Worm (Caenorhabditis elegans): ENCODE measurements around the gene egas-1.
A peak's percentile ranks its signal among the peaks of the same experiment; 100 is the strongest.

The egas-1 gene

DNA sequence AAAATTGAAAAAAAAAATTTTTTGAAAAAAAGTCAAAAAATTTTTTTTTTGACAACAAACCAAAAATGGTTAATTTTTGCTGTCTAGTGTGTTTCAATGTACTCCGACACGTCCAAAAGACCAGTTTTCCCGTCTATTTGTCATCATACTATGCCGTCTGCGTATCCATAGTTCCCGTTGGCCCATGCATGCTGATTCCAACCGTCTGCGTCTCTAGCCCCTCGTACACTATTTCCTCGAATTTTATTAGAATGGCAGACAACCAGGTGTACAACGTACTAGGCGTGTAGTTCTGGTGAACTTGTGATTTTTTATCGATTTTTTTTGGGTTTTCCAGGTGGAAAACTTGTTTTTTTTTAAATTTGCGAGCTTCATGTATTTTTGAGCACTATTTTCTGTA is 25.6 kb upstream of the egas-1 start (continued):
- peak; percentile 65 for TF ChIP-seq fkh-8 (tag; optimal IDR thresholded peaks at IDR 0.05)
- no peak for TF ChIP-seq ztf-11 (tag; optimal IDR thresholded peaks at IDR 0.05)
- peak; percentile 99 for TF ChIP-seq skn-1 (tag; optimal IDR thresholded peaks at IDR 0.05)
- peak; percentile 77 for TF ChIP-seq mep-1 (tag; optimal IDR thresholded peaks at IDR 0.05)
- TF ChIP-seq ceh-88 (GFP tag; IDR thresholded peaks at IDR 0.05): no peak
- TF ChIP-seq nhr-28 (tag; optimal IDR thresholded peaks at IDR 0.05): no peak
- no peak for TF ChIP-seq sox-4 (tag; optimal IDR thresholded peaks at IDR 0.05)
- TF ChIP-seq sptf-1 (tag; optimal IDR thresholded peaks at IDR 0.05): no peak
- peak; percentile 51 for TF ChIP-seq tbx-2 (tag; optimal IDR thresholded peaks at IDR 0.05)
- TF ChIP-seq efl-1 (optimal IDR thresholded peaks at IDR 0.05): peak; percentile 44 to 55
- peak in 1 of 2 experiments; percentile 9 for TF ChIP-seq efl-1 (GFP tag; optimal IDR thresholded peaks at IDR 0.05 in 1 of 2)
- TF ChIP-seq blmp-1 (tag; optimal IDR thresholded peaks at IDR 0.05): peak; percentile 51
- TF ChIP-seq C16A3.4 (tag; optimal IDR thresholded peaks at IDR 0.05): peak; percentile 20
- no peak for TF ChIP-seq C04F5.9 (tag; optimal IDR thresholded peaks at IDR 0.05)
- TF ChIP-seq ceh-8 (GFP tag; optimal IDR thresholded peaks at IDR 0.05): no peak
- TF ChIP-seq efl-3 (GFP tag; optimal IDR thresholded peaks at IDR 0.05): no peak
- no peak for TF ChIP-seq unc-98 (GFP tag; IDR thresholded peaks at IDR 0.05)
- no peak for TF ChIP-seq unc-30 (tag; optimal IDR thresholded peaks at IDR 0.05)
- TF ChIP-seq mef-2 (tag; optimal IDR thresholded peaks at IDR 0.05): no peak
- TF ChIP-seq C34B4.2 (tag; optimal IDR thresholded peaks at IDR 0.05): no peak
- TF ChIP-seq ceh-63 (GFP tag; optimal IDR thresholded peaks at IDR 0.05): no peak
- TF ChIP-seq tlp-1 (tag; optimal IDR thresholded peaks at IDR 0.05): no peak
- TF ChIP-seq zag-1 (tag; optimal IDR thresholded peaks at IDR 0.05): no peak
- TF ChIP-seq F16B12.6 (tag; optimal IDR thresholded peaks at IDR 0.05): no peak
- TF ChIP-seq nhr-237 (tag; optimal IDR thresholded peaks at IDR 0.05): peak; percentile 33
- no peak for TF ChIP-seq nhr-84 (tag; optimal IDR thresholded peaks at IDR 0.05)
- no peak for TF ChIP-seq rnt-1 (tag; optimal IDR thresholded peaks at IDR 0.05)
- TF ChIP-seq lin-13 (GFP tag; optimal IDR thresholded peaks at IDR 0.05): no peak
- peak; percentile 78 for TF ChIP-seq nhr-19 (GFP tag; conservative IDR thresholded peaks at IDR 0.05)
- peak in 2 of 3 experiments; percentile 4 to 45 for TF ChIP-seq ceh-82 (tag; optimal IDR thresholded peaks at IDR 0.05)
- no peak for TF ChIP-seq ces-1 (GFP tag; optimal IDR thresholded peaks at IDR 0.05)
- TF ChIP-seq pag-3 (tag; optimal IDR thresholded peaks at IDR 0.05; ENCODE audit: borderline replicate concordance, insufficient read depth): peak; percentile 70
- no peak for TF ChIP-seq nhr-11 (tag; optimal IDR thresholded peaks at IDR 0.05)
- TF ChIP-seq pqm-1 (tag; optimal IDR thresholded peaks at IDR 0.05): no peak
- no peak for TF ChIP-seq unc-62 (GFP tag; optimal IDR thresholded peaks at IDR 0.05)
- TF ChIP-seq zip-4 (GFP tag; optimal IDR thresholded peaks at IDR 0.05): no peak
- TF ChIP-seq grh-1 (GFP tag; IDR thresholded peaks at IDR 0.05): peak; percentile 87
- TF ChIP-seq ets-5 (GFP tag; IDR thresholded peaks at IDR 0.05): no peak
- TF ChIP-seq lin-14 (GFP tag; optimal IDR thresholded peaks at IDR 0.05): peak; percentile 79
- TF ChIP-seq ama-1 (optimal IDR thresholded peaks at IDR 0.05): no peak
- peak; percentile 19 for TF ChIP-seq xbp-1 (tag; optimal IDR thresholded peaks at IDR 0.05)
- peak; percentile 17 for TF ChIP-seq jun-1 (tag; optimal IDR thresholded peaks at IDR 0.05)
- TF ChIP-seq unc-130 (tag; optimal IDR thresholded peaks at IDR 0.05): peak; percentile 53
- TF ChIP-seq snu-23 (GFP tag; optimal IDR thresholded peaks at IDR 0.05): peak; percentile 78

DNA sequence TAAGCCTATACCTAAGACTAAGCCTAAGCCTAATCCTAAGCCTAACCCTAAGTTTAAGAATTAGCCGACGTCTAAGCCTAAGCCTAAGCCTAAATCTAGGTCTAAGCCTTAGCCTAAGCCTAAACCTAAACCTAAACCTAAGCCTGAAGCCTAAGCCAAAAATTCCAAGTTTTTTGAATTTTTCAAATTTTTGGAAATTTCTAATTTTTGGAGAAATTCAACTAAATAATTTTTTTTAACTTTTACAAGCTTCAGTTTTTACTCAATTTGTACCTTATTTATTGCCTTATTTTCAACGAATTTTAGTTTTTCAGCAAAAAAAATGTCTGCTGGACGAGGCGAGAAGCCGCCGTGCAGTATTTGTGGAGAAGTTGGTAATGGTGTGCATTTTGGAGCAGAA is 23.8 kb upstream of the egas-1 start, which contains the start of gene nhr-70:
nhr-70 (plus strand) TSS at position 301 of the 400 bp plus-strand sequence.
- TF ChIP-seq ama-1 (optimal IDR thresholded peaks at IDR 0.05): no peak
- no peak for TF ChIP-seq ceh-82 (tag; optimal IDR thresholded peaks at IDR 0.05)
- no peak for TF ChIP-seq egl-27 (tag; optimal IDR thresholded peaks at IDR 0.05)
- no peak for TF ChIP-seq unc-86 (tag; optimal IDR thresholded peaks at IDR 0.05)
- no peak for TF ChIP-seq ets-5 (GFP tag; IDR thresholded peaks at IDR 0.05)
- no peak for TF ChIP-seq nhr-85 (tag)
- TF ChIP-seq nhr-237 (tag; optimal IDR thresholded peaks at IDR 0.05): no peak
- TF ChIP-seq grh-1 (GFP tag; IDR thresholded peaks at IDR 0.05): no peak
- no peak for TF ChIP-seq fkh-10 (GFP tag; optimal IDR thresholded peaks at IDR 0.05)
- no peak for TF ChIP-seq zip-4 (GFP tag; optimal IDR thresholded peaks at IDR 0.05)
- no peak for TF ChIP-seq nhr-20 (tag; optimal IDR thresholded peaks at IDR 0.05)
- TF ChIP-seq nhr-71 (tag; optimal IDR thresholded peaks at IDR 0.05): no peak
- TF ChIP-seq skn-1 (tag; optimal IDR thresholded peaks at IDR 0.05): no peak
- TF ChIP-seq aly-2 (tag; optimal IDR thresholded peaks at IDR 0.05): no peak
- TF ChIP-seq efl-1 (optimal IDR thresholded peaks at IDR 0.05): no peak
- no peak for TF ChIP-seq efl-1 (GFP tag; optimal IDR thresholded peaks at IDR 0.05 in 1 of 2)
